Worm (Caenorhabditis elegans): ENCODE results near the gene snx-13.

- TF ChIP-seq ceh-14 (tag; optimal IDR thresholded peaks at IDR 0.05) (no peak), ama-1 (optimal IDR thresholded peaks at IDR 0.05) (no peak), pqm-1 (tag; optimal IDR thresholded peaks at IDR 0.05) (no peak), elt-2 (tag; optimal IDR thresholded peaks at IDR 0.05) (no peak), fkh-6 (tag; optimal IDR thresholded peaks at IDR 0.05) (no peak), ceh-24 (tag; optimal IDR thresholded peaks at IDR 0.05) (no peak), ceh-30 (tag; optimal IDR thresholded peaks at IDR 0.05) (no peak), sdc-2 (tag; optimal IDR thresholded peaks at IDR 0.05) (no peak), pha-4 (tag; optimal IDR thresholded peaks at IDR 0.05) (no peak), pros-1 (tag; optimal IDR thresholded peaks at IDR 0.05) (no peak), ref-2 (tag; optimal IDR thresholded peaks at IDR 0.05) (no peak), nhr-11 (tag; optimal IDR thresholded peaks at IDR 0.05) (no peak)
These were observed 13.5 kb upstream of the snx-13 start for ce11 chrIV:17100628-17101338.
